Worm (Caenorhabditis elegans): ENCODE data around the gene Y54G2A.57.

- TF ChIP-seq dpff-1 (tag; optimal IDR thresholded peaks at IDR 0.05) = no peak
- no peak for TF ChIP-seq D2030.7 (GFP tag; IDR thresholded peaks at IDR 0.05)
- TF ChIP-seq unc-62 (GFP tag; optimal IDR thresholded peaks at IDR 0.05) = no peak
- no peak for TF ChIP-seq Y79H2A.3 (GFP tag; conservative IDR thresholded peaks at IDR 0.05)
- no peak for TF ChIP-seq madf-10 (tag; optimal IDR thresholded peaks at IDR 0.05)
Measured at ce11 chrIV:2994883-2995282, 25.1 kb downstream of the Y54G2A.57 start.

Measured in whole organism, young adult.